Fruit fly (Drosophila melanogaster) whole organism, embryonic: ENCODE results near the gene CG31249.

Experiments used
- Blimp-1 ChIP-seq: fragments of 200-800 bp; sonication (Bioruptor generic); optimal IDR thresholded peaks from 3 replicates; lab custom pipeline; 2018; ENCODE audit warnings: missing biosample characterization, missing genetic modification characterization, mild to moderate bottlenecking, moderate library complexity, missing genetic modification reagents
- CG11560 ChIP-seq: fragments of 200-800 bp; sonication (Bioruptor generic); IDR thresholded peaks from 3 replicates; pipeline ENCODE4 v1.3.6; 2022; ENCODE audit warnings: missing biosample characterization, missing genetic modification characterization
- CG11695 ChIP-seq: fragments of 200-800 bp; sonication (Bioruptor generic); IDR thresholded peaks from 3 replicates; pipeline ENCODE4 v1.3.6; 2022; ENCODE audit warnings: missing biosample characterization, missing genetic modification characterization
- CG12659 ChIP-seq: fragments of 200-800 bp; sonication (Bioruptor generic); optimal IDR thresholded peaks from 3 replicates; lab custom pipeline; 2017; ENCODE audit warnings: mild to moderate bottlenecking, missing biosample characterization, missing genetic modification reagents, missing genetic modification characterization
- CG12942 ChIP-seq: fragments of 200-800 bp; sonication (Bioruptor generic); optimal IDR thresholded peaks from 3 replicates; lab custom pipeline; 2016; ENCODE audit warnings: missing biosample characterization, missing genetic modification characterization
- CG13296 ChIP-seq: fragments of 200-800 bp; sonication (Bioruptor generic); optimal IDR thresholded peaks from 3 replicates; lab custom pipeline; 2018; ENCODE audit warnings: missing biosample characterization, mild to moderate bottlenecking, missing genetic modification characterization
- CG1602 ChIP-seq: fragments of 200-800 bp; sonication (Bioruptor generic); optimal IDR thresholded peaks from 3 replicates; lab custom pipeline; 2016; ENCODE audit warnings: missing biosample characterization, missing genetic modification characterization
- CG17359 ChIP-seq: fragments of 200-800 bp; sonication (Bioruptor generic); optimal IDR thresholded peaks from 3 replicates; lab custom pipeline; 2018; ENCODE audit warnings: missing biosample characterization, mild to moderate bottlenecking, missing genetic modification characterization, moderate library complexity
- CG17912 ChIP-seq: fragments of 200-800 bp; sonication (Bioruptor generic); optimal IDR thresholded peaks from 2 replicates; lab custom pipeline; 2018; ENCODE audit warnings: missing biosample characterization, mild to moderate bottlenecking, missing genetic modification characterization
- CG18764 ChIP-seq: fragments of 200-800 bp; sonication (Bioruptor generic); optimal IDR thresholded peaks from 3 replicates; lab custom pipeline; 2016; ENCODE audit warnings: missing biosample characterization, missing genetic modification characterization
- CG31224 ChIP-seq: fragments of 200-800 bp; sonication (Bioruptor generic); IDR thresholded peaks from 2 replicates; pipeline ENCODE4 v1.3.6; 2022; ENCODE audit warnings: missing biosample characterization, missing genetic modification characterization
- CG34422 ChIP-seq: fragments of 200-800 bp; sonication (Bioruptor generic); IDR thresholded peaks from 3 replicates; pipeline ENCODE4 v1.3.6; 2022; ENCODE audit warnings: missing biosample characterization, missing genetic modification characterization
- CG4282 ChIP-seq: fragments of 200-800 bp; sonication (Bioruptor generic); optimal IDR thresholded peaks from 2 replicates; lab custom pipeline; 2016; ENCODE audit warnings: missing biosample characterization, missing genetic modification characterization
- CG6175 ChIP-seq: fragments of 200-800 bp; sonication (Bioruptor generic); IDR thresholded peaks from 3 replicates; pipeline ENCODE4 v1.3.6; 2022; ENCODE audit warnings: missing biosample characterization, missing genetic modification characterization
- CG8944 ChIP-seq: fragments of 200-800 bp; sonication (Bioruptor generic); optimal IDR thresholded peaks from 3 replicates; lab custom pipeline; 2016; ENCODE audit warnings: missing biosample characterization, missing genetic modification characterization
- CHES-1-like ChIP-seq: fragments of 200-800 bp; sonication (Bioruptor generic); optimal IDR thresholded peaks from 2 replicates; lab custom pipeline; 2016; ENCODE audit warnings: missing biosample characterization, missing genetic modification characterization
- GATAe ChIP-seq: fragments of 200-800 bp; sonication (Bioruptor generic); conservative IDR thresholded peaks from 2 replicates; pipeline ENCODE4 v1.3.6; 2022; ENCODE audit warnings: missing biosample characterization, missing genetic modification characterization
- Gsc ChIP-seq: fragments of 200-800 bp; sonication (Bioruptor generic); IDR thresholded peaks from 2 replicates; pipeline ENCODE4 v1.3.6; 2022; ENCODE audit warnings: missing biosample characterization, missing genetic modification characterization
- HmgZ ChIP-seq: fragments of 200-800 bp; sonication (Bioruptor generic); optimal IDR thresholded peaks from 2 replicates; lab custom pipeline; 2018; ENCODE audit warnings: missing biosample characterization, mild to moderate bottlenecking, missing genetic modification characterization
- MBD-R2 ChIP-seq: fragments of 200-800 bp; sonication (Bioruptor generic); IDR thresholded peaks from 2 replicates; pipeline ENCODE4 v1.3.6; 2022; ENCODE audit warnings: missing biosample characterization, missing genetic modification characterization
- Mad ChIP-seq: fragments of 200-800 bp; sonication (Bioruptor generic); optimal IDR thresholded peaks from 2 replicates; lab custom pipeline; 2016; ENCODE audit warnings: missing biosample characterization, missing genetic modification characterization
- Max ChIP-seq: fragments of 200-800 bp; sonication (Bioruptor generic); optimal IDR thresholded peaks from 2 replicates; lab custom pipeline; 2016; ENCODE audit warnings: missing biosample characterization, mild to moderate bottlenecking, missing genetic modification characterization
- Med ChIP-seq: fragments of 200-800 bp; sonication (Bioruptor generic); peaks from one replicate; lab custom pipeline; 2016; ENCODE audit warnings: missing biosample characterization, missing genetic modification characterization, mild to moderate bottlenecking, inconsistent platforms, moderate library complexity
- Mrtf ChIP-seq: fragments of 200-800 bp; sonication (Bioruptor generic); IDR thresholded peaks from 3 replicates; pipeline ENCODE4 v1.3.6; 2022; ENCODE audit warnings: missing biosample characterization, missing genetic modification characterization
- NC2β ChIP-seq: fragments of 200-800 bp; sonication (Bioruptor generic); optimal IDR thresholded peaks from 2 replicates; lab custom pipeline; 2016; ENCODE audit warnings: missing biosample characterization, missing genetic modification characterization
- Neu2 ChIP-seq: fragments of 200-800 bp; sonication (Bioruptor generic); optimal IDR thresholded peaks from 3 replicates; lab custom pipeline; 2016; ENCODE audit warnings: missing biosample characterization, missing genetic modification characterization, borderline replicate concordance
- Nf-YC ChIP-seq: fragments of 200-800 bp; optimal IDR thresholded peaks from 3 replicates; lab custom pipeline; 2019; ENCODE audit warnings: missing biosample characterization, mild to moderate bottlenecking, missing genetic modification characterization, moderate library complexity
- Opbp ChIP-seq: fragments of 200-800 bp; sonication (Bioruptor generic); IDR thresholded peaks from 3 replicates; pipeline ENCODE4 v1.3.6; 2022; ENCODE audit warnings: missing biosample characterization, missing genetic modification characterization; ENCODE audit not compliant: partially characterized antibody
- Taf1 ChIP-seq: fragments of 200-800 bp; sonication (Bioruptor generic); IDR thresholded peaks from 2 replicates; pipeline ENCODE4 v1.3.6; 2022; ENCODE audit warnings: missing biosample characterization, missing genetic modification characterization
- Xrp1 ChIP-seq: fragments of 200-800 bp; sonication (Bioruptor generic); IDR thresholded peaks from 2 replicates; pipeline ENCODE4 v1.3.6; 2022; ENCODE audit warnings: missing biosample characterization, missing genetic modification characterization
- aop ChIP-seq: fragments of 200-800 bp; sonication (Bioruptor generic); IDR thresholded peaks from 2 replicates; pipeline ENCODE4 v1.3.6; 2022; ENCODE audit warnings: missing biosample characterization, missing genetic modification characterization
- az2 ChIP-seq: fragments of 200-800 bp; sonication (Bioruptor generic); optimal IDR thresholded peaks from 3 replicates; lab custom pipeline; 2016; ENCODE audit warnings: missing biosample characterization, missing genetic modification characterization
- cas ChIP-seq: fragments of 200-800 bp; sonication (Bioruptor generic); IDR thresholded peaks from 2 replicates; pipeline ENCODE4 v1.3.6; 2022; ENCODE audit warnings: missing biosample characterization, missing genetic modification characterization
- dati ChIP-seq: fragments of 200-800 bp; sonication (Bioruptor generic); IDR thresholded peaks from 2 replicates; pipeline ENCODE4 v1.3.6; 2022; ENCODE audit warnings: missing biosample characterization, missing genetic modification characterization
- gro ChIP-seq: fragments of 200-800 bp; sonication (Bioruptor generic); optimal IDR thresholded peaks from 2 replicates; lab custom pipeline; 2016; ENCODE audit warnings: missing biosample characterization, missing genetic modification characterization
- gsb ChIP-seq: fragments of 200-800 bp; sonication (Bioruptor generic); IDR thresholded peaks from 2 replicates; pipeline ENCODE4 v1.3.6; 2022; ENCODE audit warnings: missing biosample characterization, missing genetic modification characterization
- gsb-n ChIP-seq: fragments of 200-800 bp; sonication (Bioruptor generic); optimal IDR thresholded peaks from 3 replicates; lab custom pipeline; 2018; ENCODE audit warnings: missing biosample characterization, mild to moderate bottlenecking, missing genetic modification characterization
- ind ChIP-seq: fragments of 200-800 bp; sonication (Bioruptor generic); optimal IDR thresholded peaks from 3 replicates; lab custom pipeline; 2016; ENCODE audit warnings: missing biosample characterization, missing genetic modification characterization
- insv ChIP-seq, 2 experiments: fragments of 200-800 bp; sonication (Bioruptor generic); optimal IDR thresholded peaks; 3 replicates each; lab custom pipeline; 2016 to 2018; ENCODE audit warnings: missing biosample characterization in 2 of 2, missing genetic modification characterization in 2 of 2
- jigr1 ChIP-seq: fragments of 200-800 bp; sonication (Bioruptor generic); IDR thresholded peaks from 3 replicates; pipeline ENCODE4 v1.3.6; 2022; ENCODE audit warnings: missing biosample characterization, missing genetic modification characterization
- kay ChIP-seq: fragments of 200-800 bp; sonication (Bioruptor generic); optimal IDR thresholded peaks from 2 replicates; lab custom pipeline; 2016; ENCODE audit warnings: missing biosample characterization, missing genetic modification characterization
- mam ChIP-seq: fragments of 200-800 bp; sonication (Bioruptor generic); optimal IDR thresholded peaks from 3 replicates; lab custom pipeline; 2016; ENCODE audit warnings: missing biosample characterization, missing genetic modification characterization
- oc ChIP-seq: fragments of 200-800 bp; sonication (Bioruptor generic); optimal IDR thresholded peaks from 2 replicates; lab custom pipeline; 2018; ENCODE audit warnings: missing biosample characterization, mild to moderate bottlenecking, missing genetic modification characterization, moderate library complexity
- pnt ChIP-seq: fragments of 200-800 bp; sonication (Bioruptor generic); optimal IDR thresholded peaks from 3 replicates; lab custom pipeline; 2016; ENCODE audit warnings: missing biosample characterization, missing genetic modification characterization
- pros ChIP-seq: fragments of 200-800 bp; sonication (Bioruptor generic); optimal IDR thresholded peaks from 3 replicates; lab custom pipeline; 2019; ENCODE audit warnings: missing biosample characterization, mild to moderate bottlenecking, missing genetic modification characterization, moderate library complexity
- ro ChIP-seq: fragments of 200-800 bp; sonication (Bioruptor generic); IDR thresholded peaks from 2 replicates; pipeline ENCODE4 v1.3.6; 2022; ENCODE audit warnings: missing biosample characterization, missing genetic modification characterization
- sens-2 ChIP-seq: fragments of 200-800 bp; sonication (Bioruptor generic); IDR thresholded peaks from 2 replicates; pipeline ENCODE4 v1.3.6; 2022; ENCODE audit warnings: missing biosample characterization, missing genetic modification characterization
- tgo ChIP-seq: fragments of 200-800 bp; sonication (Bioruptor generic); IDR thresholded peaks from 3 replicates; pipeline ENCODE4 v1.3.6; 2022; ENCODE audit warnings: missing biosample characterization, missing genetic modification characterization
- tio ChIP-seq: fragments of 200-800 bp; sonication (Bioruptor generic); optimal IDR thresholded peaks from 2 replicates; lab custom pipeline; 2017; ENCODE audit warnings: missing biosample characterization, missing genetic modification characterization, inconsistent platforms
- toy ChIP-seq: fragments of 200-800 bp; sonication (Bioruptor generic); IDR thresholded peaks from 2 replicates; pipeline ENCODE4 v1.3.6; 2022; ENCODE audit warnings: missing biosample characterization, missing genetic modification characterization
- vfl ChIP-seq: fragments of 200-800 bp; sonication (Bioruptor generic); optimal IDR thresholded peaks from 2 replicates; lab custom pipeline; 2016; ENCODE audit warnings: missing biosample characterization, missing genetic modification characterization

CG31249 gene

DNA sequence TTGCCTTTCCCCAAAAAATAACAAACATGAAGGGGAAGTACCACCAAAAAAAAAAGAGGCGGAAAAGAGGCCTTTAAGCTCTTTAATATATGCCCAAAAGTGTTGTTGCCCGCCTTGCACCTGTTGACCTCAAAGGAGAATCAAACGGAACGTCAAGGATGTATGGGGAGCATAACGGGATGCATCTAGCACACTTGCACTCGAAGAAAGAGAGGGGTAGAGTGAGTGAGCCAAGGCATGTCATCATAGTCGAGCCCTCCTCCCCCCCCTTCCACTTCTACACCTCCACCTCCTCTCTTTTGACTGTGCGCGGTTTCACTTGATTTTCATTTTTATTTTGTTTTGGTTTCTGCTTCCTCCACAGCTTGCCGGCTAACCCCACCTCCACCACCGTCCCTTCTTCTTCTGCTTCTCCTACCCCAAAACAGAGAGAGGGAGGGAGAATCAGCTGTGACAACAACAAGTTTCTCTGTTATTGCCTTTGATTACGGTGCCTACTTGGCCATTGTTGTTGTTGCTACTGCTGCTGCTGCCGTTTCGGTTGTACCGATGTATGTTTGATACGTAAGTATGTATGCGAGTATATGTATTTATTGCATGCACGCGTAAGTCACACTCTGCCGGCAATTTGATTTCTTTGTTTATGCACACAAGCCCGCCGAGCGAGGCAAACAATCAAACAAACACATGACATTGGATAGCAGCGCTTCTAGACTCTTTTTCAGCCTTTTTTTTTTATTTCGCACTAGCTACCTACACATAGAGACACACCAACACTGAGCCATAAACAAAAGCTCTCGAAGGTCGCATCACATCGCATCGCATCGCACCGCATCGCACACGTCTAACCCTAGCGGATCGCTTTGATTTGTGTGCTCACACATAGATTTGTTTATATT is 26.0 kb upstream of the CG31249 start (continued):
- TF ChIP-seq CHES-1-like, result no peak
- no peak for TF ChIP-seq Taf1 (GFP tag; lab: Robert Waterston, UW)
- no peak for TF ChIP-seq CG31224 (GFP tag; lab: Robert Waterston, UW)
- TF ChIP-seq gsb, result no peak
- no peak for TF ChIP-seq CG1602
- TF ChIP-seq aop (GFP tag; lab: Robert Waterston, UW), result no peak
- no peak for TF ChIP-seq sens-2 (GFP tag; lab: Robert Waterston, UW)
- TF ChIP-seq CG34422, result peak; percentile 56; the same call in 2 of the 3 replicates
- TF ChIP-seq Gsc (GFP tag; lab: Robert Waterston, UW), result no peak
- TF ChIP-seq oc (tag; lab: Kevin White, UChicago), result no peak
- no peak for TF ChIP-seq CG12659 (GFP tag; lab: Kevin White, UChicago)
- no peak for TF ChIP-seq tio (GFP tag; lab: Kevin White, UChicago)
- TF ChIP-seq dati (GFP tag; lab: Robert Waterston, UW), result no peak
- TF ChIP-seq pnt (GFP tag; lab: Kevin White, UChicago), result no peak
- TF ChIP-seq pros, result peak; percentile 83
- no peak for TF ChIP-seq cas (GFP tag; lab: Robert Waterston, UW)
- peak; percentile 46 for TF ChIP-seq Blimp-1 (GFP tag; lab: Kevin White, UChicago)
- no peak for TF ChIP-seq NC2β (GFP tag; lab: Kevin White, UChicago)
- no peak for TF ChIP-seq CG17912 (GFP tag; lab: Kevin White, UChicago)
- TF ChIP-seq CG17359 (tag; lab: Kevin White, UChicago), result no peak
- TF ChIP-seq Opbp (GFP tag; lab: Robert Waterston, UW), result 0 out of 3 replicates have a peak, but pooled peaks have one; percentile 18
- peak; percentile 25 for TF ChIP-seq Med
- no peak for TF ChIP-seq ro
- TF ChIP-seq Mad (GFP tag; lab: Kevin White, UChicago), result no peak
- TF ChIP-seq CG12942 (GFP tag; lab: Kevin White, UChicago), result no peak
- peak; percentile 15; the same call in 1 of the 2 replicates for TF ChIP-seq Xrp1 (GFP tag; lab: Robert Waterston, UW)
- TF ChIP-seq mam (GFP tag; lab: Kevin White, UChicago), result no peak
- no peak for TF ChIP-seq gro (GFP tag; lab: Kevin White, UChicago)
- no peak for TF ChIP-seq Neu2 (GFP tag; lab: Kevin White, UChicago)
- no peak for TF ChIP-seq Mrtf (GFP tag; lab: Robert Waterston, UW)
- TF ChIP-seq MBD-R2 (GFP tag; lab: Robert Waterston, UW), result no peak
- peak; percentile 18 for TF ChIP-seq gsb-n (tag; lab: Kevin White, UChicago)
- no peak for TF ChIP-seq Max
- TF ChIP-seq az2 (GFP tag; lab: Kevin White, UChicago), result no peak
- no peak for TF ChIP-seq CG18764 (GFP tag; lab: Kevin White, UChicago)
- no peak for TF ChIP-seq GATAe (GFP tag; lab: Robert Waterston, UW)
- no peak for TF ChIP-seq CG13296 (GFP tag; lab: Kevin White, UChicago)
- no peak for TF ChIP-seq CG6175 (GFP tag; lab: Robert Waterston, UW)
- no peak for TF ChIP-seq ind
- TF ChIP-seq CG8944 (GFP tag; lab: Kevin White, UChicago), result no peak
- no peak for TF ChIP-seq CG4282 (GFP tag; lab: Kevin White, UChicago)
- no peak for TF ChIP-seq toy (GFP tag; lab: Robert Waterston, UW)
- no peak for TF ChIP-seq jigr1 (GFP tag; lab: Robert Waterston, UW)
- no peak for TF ChIP-seq kay
- TF ChIP-seq HmgZ (tag; lab: Kevin White, UChicago), result no peak
- no peak for TF ChIP-seq tgo (GFP tag; lab: Robert Waterston, UW)
- TF ChIP-seq CG11695, result no peak
- no peak for TF ChIP-seq insv (GFP tag; optimal IDR thresholded peaks at IDR 0.05; lab: Kevin White, UChicago)
- TF ChIP-seq vfl (GFP tag; lab: Kevin White, UChicago), result no peak
- TF ChIP-seq Nf-YC, result no peak
- TF ChIP-seq CG11560 (tag; lab: Robert Waterston, UW), result no peak
